Worm (Caenorhabditis elegans) whole organism, midembryonic: Measurements from ENCODE around the gene M04D8.8.

Experiments
- T22C8.4 ChIP-seq: fragments of 200-800 bp; sonication (Bioruptor generic); IDR thresholded peaks from 2 replicates; pipeline ENCODE4 v1.3.6; 2022; ENCODE audit warnings: missing genetic modification characterization, missing compliant biosample characterization
- cog-1 ChIP-seq: sonication (generic microtip); optimal IDR thresholded peaks from 2 replicates; lab custom pipeline; 2016; ENCODE audit warnings: missing genetic modification characterization, missing compliant biosample characterization
- flt-1 ChIP-seq: fragments of 200-800 bp; sonication (Bioruptor generic); IDR thresholded peaks from 2 replicates; pipeline ENCODE4 v1.3.6; 2022; ENCODE audit warnings: missing genetic modification characterization, missing compliant biosample characterization
- klf-2 ChIP-seq: fragments of 200-800 bp; sonication (Bioruptor generic); conservative IDR thresholded peaks from 2 replicates; pipeline ENCODE4 v1.3.6; 2022; ENCODE audit warnings: missing genetic modification reagents, missing genetic modification characterization, missing compliant biosample characterization
- med-1 ChIP-seq: sonication (generic microtip); optimal IDR thresholded peaks from 2 replicates; lab custom pipeline; 2017; ENCODE audit warnings: missing genetic modification characterization, mild to moderate bottlenecking, missing compliant biosample characterization, antibody characterized with exemption, missing genetic modification reagents; ENCODE audit not compliant: insufficient read depth
- ref-1 ChIP-seq: fragments of 200-800 bp; sonication (Bioruptor generic); conservative IDR thresholded peaks from 2 replicates; pipeline ENCODE4 v1.3.6; 2022; ENCODE audit warnings: missing genetic modification reagents, missing genetic modification characterization, missing compliant biosample characterization
- tab-1 ChIP-seq: fragments of 200-800 bp; sonication (Bioruptor generic); IDR thresholded peaks from 2 replicates; pipeline ENCODE4 v1.3.6; 2022; ENCODE audit warnings: missing genetic modification characterization, missing compliant biosample characterization
- ztf-23 ChIP-seq: fragments of 200-800 bp; sonication (Bioruptor generic); IDR thresholded peaks from 2 replicates; pipeline ENCODE4 v1.3.6; 2022; ENCODE audit warnings: missing genetic modification reagents, missing genetic modification characterization, missing compliant biosample characterization
- ztf-29 ChIP-seq: fragments of 200-800 bp; sonication (Bioruptor generic); IDR thresholded peaks from 2 replicates; pipeline ENCODE4 v1.3.6; 2022; ENCODE audit warnings: missing genetic modification reagents, missing genetic modification characterization, missing compliant biosample characterization

M04D8.8 gene

DNA sequence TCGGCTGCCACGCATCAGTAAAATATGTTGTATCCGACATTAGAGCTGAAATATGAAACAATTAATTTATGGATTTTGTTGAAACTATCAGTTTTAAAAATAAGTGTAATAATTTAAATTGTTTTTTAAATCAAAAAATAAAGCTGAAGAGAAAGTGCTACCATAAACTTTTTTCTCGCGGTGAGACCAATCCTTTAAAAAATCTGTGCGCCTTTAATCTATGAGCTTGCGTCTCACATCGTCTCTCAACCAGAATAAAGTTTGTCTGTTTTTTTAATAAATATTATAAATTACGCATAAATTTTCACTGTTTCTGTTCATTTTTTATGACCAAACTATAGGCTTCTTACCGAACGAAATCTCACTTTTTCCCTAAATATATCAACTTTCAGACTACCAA, 49.3 kb downstream of the M04D8.8 start, which contains the start of gene T16H12.3:
Gene T16H12.3 (minus strand): TSS at position 51 of the 400 bp plus-strand sequence.
- TF ChIP-seq klf-2 (GFP tag; lab: Robert Waterston, UW) (no peak), ztf-23 (GFP tag; lab: Robert Waterston, UW) (no peak), ref-1 (no peak), flt-1 (GFP tag; lab: Robert Waterston, UW) (no peak), ztf-29 (GFP tag; lab: Robert Waterston, UW) (no peak), T22C8.4 (GFP tag; lab: Robert Waterston, UW) (no peak), cog-1 (tag; lab: Kevin White, UChicago) (no peak), tab-1 (no peak), med-1 (GFP tag; lab: Kevin White, UChicago) (no peak)
